Worm (Caenorhabditis elegans): Measurements from ENCODE around the gene srh-206.

ce11 chrV:16956229-16956628 is 1.6 kb upstream of the srh-206 start, which contains the start of gene clec-239:
- no peak for TF ChIP-seq elt-2 (tag; optimal IDR thresholded peaks at IDR 0.05)
- TF ChIP-seq ceh-24 (tag; optimal IDR thresholded peaks at IDR 0.05) = no peak
- TF ChIP-seq fkh-10 (GFP tag; optimal IDR thresholded peaks at IDR 0.05) = no peak
- no peak for TF ChIP-seq ets-4 (tag; optimal IDR thresholded peaks at IDR 0.05)
- TF ChIP-seq pha-4 (tag; optimal IDR thresholded peaks at IDR 0.05) = no peak
- no peak for TF ChIP-seq hlh-30 (tag; optimal IDR thresholded peaks at IDR 0.05; ENCODE audit: insufficient read depth)
- no peak for TF ChIP-seq lin-11 (tag; optimal IDR thresholded peaks at IDR 0.05)
